Worm (Caenorhabditis elegans) whole organism, L4/young adult: ENCODE measurements around the gene twk-7.
A peak's percentile ranks its signal among the peaks of the same experiment; 100 is the strongest.

Experiments used
- W03F9.2 ChIP-seq: fragments of 150-350 bp; optimal IDR thresholded peaks from 2 replicates; lab custom pipeline; 2014; ENCODE audit warnings: missing biosample characterization, missing genetic modification characterization
- dao-5 ChIP-seq: sonication (generic microtip); optimal IDR thresholded peaks from 2 replicates; lab custom pipeline; 2016; ENCODE audit warnings: missing genotype, missing genetic modification characterization, moderate library complexity, missing compliant biosample characterization
- him-1 ChIP-seq: sonication (generic microtip); optimal IDR thresholded peaks from 2 replicates; lab custom pipeline; 2016; ENCODE audit warnings: missing genotype, missing genetic modification reagents, missing genetic modification characterization, missing compliant biosample characterization

The twk-7 gene

ce11 chrIII:8643639-8644038 lies at the start of gene twk-7:
TSS of gene twk-7 (minus strand) at chrIII:8643739.
- TF ChIP-seq him-1 (tag; lab: Kevin White, UChicago) (no peak), dao-5 (tag; lab: Kevin White, UChicago) (no peak), W03F9.2 (tag; lab: Kevin White, UChicago) (no peak)

- TF ChIP-seq dao-5 (tag; lab: Kevin White, UChicago), result no peak
- TF ChIP-seq W03F9.2 (tag; lab: Kevin White, UChicago), result no peak
- no peak for TF ChIP-seq him-1 (tag; lab: Kevin White, UChicago)
Observed at ce11 chrIII:8693322-8693721, 49.8 kb upstream of the twk-7 start, which contains the start of gene B0303.7. TSS of gene B0303.7 (plus strand) at chrIII:8693622.

- TF ChIP-seq W03F9.2 (tag; lab: Kevin White, UChicago) (peak; percentile 22), dao-5 (tag; lab: Kevin White, UChicago) (no peak)
Observed at ce11 chrIII:8689655-8690054, 46.1 kb upstream of the twk-7 start, which contains the start of gene B0303.4. TSS of gene B0303.4 (plus strand) at chrIII:8689850.

ce11 chrIII:8689143-8689542 lies 45.6 kb upstream of the twk-7 start:
- no peak for TF ChIP-seq W03F9.2 (tag; lab: Kevin White, UChicago)
- TF ChIP-seq him-1 (tag; lab: Kevin White, UChicago), result no peak
- no peak for TF ChIP-seq dao-5 (tag; lab: Kevin White, UChicago)

DNA sequence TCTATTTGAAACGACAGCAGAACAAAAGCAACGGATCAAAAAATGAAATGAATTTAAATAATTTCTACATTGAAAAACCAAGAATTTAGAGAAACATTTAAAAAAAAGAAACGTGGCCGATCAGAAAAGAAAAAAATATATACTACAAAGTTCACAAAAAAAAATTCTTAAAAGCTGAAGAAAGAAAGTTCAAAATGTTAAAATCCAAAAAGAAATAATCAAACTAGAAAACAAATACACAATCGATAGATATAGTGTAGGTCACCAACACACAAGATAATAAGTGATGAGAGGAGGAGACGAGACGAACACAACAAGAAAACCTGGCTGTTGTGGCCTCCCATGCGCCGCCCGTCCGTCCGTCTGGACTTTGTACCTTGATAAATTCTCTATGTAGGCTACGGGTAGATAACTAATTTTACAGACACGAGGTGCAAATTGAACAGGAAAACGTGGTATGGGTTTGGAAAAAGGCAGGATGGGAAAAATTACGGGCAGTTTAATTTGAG lies 45.0 kb upstream of the twk-7 start, which contains the start of gene hadb-1:
TSS of gene hadb-1 (minus strand) at position 51 of the 509 bp plus-strand sequence.
- TF ChIP-seq him-1 (tag; lab: Kevin White, UChicago) (no peak), dao-5 (tag; lab: Kevin White, UChicago) (no peak), W03F9.2 (tag; lab: Kevin White, UChicago) (no peak)

DNA sequence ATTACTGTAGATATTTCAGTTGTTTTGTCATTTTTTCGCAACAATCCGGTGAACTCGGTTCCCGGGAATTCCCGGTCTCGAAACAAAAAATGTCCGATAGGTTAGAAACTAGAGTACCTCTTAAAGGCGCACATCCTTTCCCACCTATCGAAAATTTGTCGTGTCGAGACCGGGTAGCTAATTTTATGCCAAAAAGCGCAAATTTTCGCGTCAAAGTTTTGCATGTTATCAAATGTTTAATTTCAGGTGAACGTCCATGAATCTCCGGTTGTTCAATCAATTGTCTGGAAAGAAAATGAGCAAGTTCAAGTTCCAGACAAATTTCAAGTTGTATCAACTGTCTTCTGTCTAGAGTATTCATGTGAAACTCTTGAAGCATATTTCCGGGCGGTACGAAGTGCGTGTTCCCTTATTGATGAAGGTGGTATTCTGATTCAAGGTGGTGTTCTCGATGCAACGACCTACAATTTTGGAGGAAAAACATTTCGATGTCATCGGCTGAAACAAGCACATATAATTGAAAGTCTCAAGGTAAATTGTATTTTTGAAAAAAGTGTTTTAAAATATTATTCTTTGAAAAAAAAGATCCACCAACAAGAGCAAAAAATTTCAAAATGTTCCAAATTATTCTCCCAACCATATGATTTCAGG lies 42.2 kb upstream of the twk-7 start:
- no peak for TF ChIP-seq W03F9.2 (tag; lab: Kevin White, UChicago)

DNA sequence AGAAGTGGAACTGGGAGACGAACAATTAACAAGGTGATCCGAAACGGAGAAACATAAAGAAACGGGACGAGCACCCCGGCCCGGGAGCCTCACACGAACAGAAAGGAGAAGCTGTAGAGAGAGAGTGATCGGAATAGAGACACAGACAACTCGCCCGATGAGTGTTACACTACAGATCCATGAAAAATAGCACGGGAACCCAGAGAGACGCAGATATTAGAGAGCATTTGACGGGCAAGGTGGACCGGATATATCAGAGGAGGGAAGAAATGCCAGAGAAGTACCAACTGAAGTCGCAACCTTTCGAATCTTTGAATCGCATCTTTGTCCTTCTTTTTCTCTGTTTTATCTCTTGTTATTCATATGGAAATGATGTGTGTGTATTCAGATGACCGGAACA lies 40.9 kb upstream of the twk-7 start, which contains the start of gene anmt-1:
TSS of gene anmt-1 (plus strand) at position 388 of the 400 bp plus-strand sequence.
- TF ChIP-seq dao-5 (tag; lab: Kevin White, UChicago), result no peak
- TF ChIP-seq him-1 (tag; lab: Kevin White, UChicago), result no peak
- no peak for TF ChIP-seq W03F9.2 (tag; lab: Kevin White, UChicago)

- TF ChIP-seq W03F9.2 (tag; lab: Kevin White, UChicago) (peak; percentile 52), him-1 (tag; lab: Kevin White, UChicago) (no peak)
Observed at ce11 chrIII:8683679-8684263, 40.2 kb upstream of the twk-7 start, which contains the start of gene fli-1. TSS of gene fli-1 (minus strand) at chrIII:8683736.

- TF ChIP-seq him-1 (tag; lab: Kevin White, UChicago) (peak; percentile 75), dao-5 (tag; lab: Kevin White, UChicago) (peak; percentile 61), W03F9.2 (tag; lab: Kevin White, UChicago) (peak; percentile 18)
Observed at ce11 chrIII:8678371-8678770, 34.8 kb upstream of the twk-7 start.

ce11 chrIII:8674980-8675485 lies 31.5 kb upstream of the twk-7 start, which contains the start of gene pgl-2:
TSS of gene pgl-2 (minus strand) at chrIII:8675435.
- TF ChIP-seq him-1 (tag; lab: Kevin White, UChicago), result no peak
- no peak for TF ChIP-seq W03F9.2 (tag; lab: Kevin White, UChicago)
- TF ChIP-seq dao-5 (tag; lab: Kevin White, UChicago), result no peak

DNA sequence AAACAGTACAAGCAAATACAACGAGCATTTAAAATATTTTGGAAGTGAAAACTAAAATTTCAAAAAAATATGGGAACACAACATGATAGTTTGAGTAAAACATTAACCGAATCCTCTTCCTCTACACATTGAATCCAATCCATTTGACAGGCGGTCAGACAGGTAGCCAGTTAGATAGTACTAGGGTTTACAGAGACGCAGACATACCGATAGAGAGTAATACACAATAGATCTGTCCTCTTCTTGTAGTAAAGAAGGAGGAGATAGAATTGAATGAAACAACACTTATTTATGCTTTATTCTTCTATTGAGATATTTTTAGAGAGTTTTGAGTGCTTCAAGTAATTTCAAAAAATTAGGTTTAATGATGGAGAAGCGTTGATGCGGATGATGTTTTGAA lies 25.2 kb upstream of the twk-7 start:
- TF ChIP-seq W03F9.2 (tag; lab: Kevin White, UChicago), result no peak

- TF ChIP-seq dao-5 (tag; lab: Kevin White, UChicago) (no peak), him-1 (tag; lab: Kevin White, UChicago) (no peak), W03F9.2 (tag; lab: Kevin White, UChicago) (no peak)
Observed at ce11 chrIII:8667382-8667781, 23.8 kb upstream of the twk-7 start, which contains the start of gene dpy-19. TSS of gene dpy-19 (minus strand) at chrIII:8667482.

- TF ChIP-seq dao-5 (tag; lab: Kevin White, UChicago) (no peak), W03F9.2 (tag; lab: Kevin White, UChicago) (no peak), him-1 (tag; lab: Kevin White, UChicago) (no peak)
Observed at ce11 chrIII:8664897-8665388, 21.4 kb upstream of the twk-7 start, which contains the start of gene F22B7.1. TSS of gene F22B7.1 (plus strand) at chrIII:8665338.
